Worm (Caenorhabditis elegans) whole organism, L4/young adult: ENCODE measurements around the gene erd-2.2.

Source experiments
- W03F9.2 ChIP-seq: fragments of 150-350 bp; optimal IDR thresholded peaks from 2 replicates; lab custom pipeline; 2014; ENCODE audit warnings: missing biosample characterization, missing genetic modification characterization
- dao-5 ChIP-seq: sonication (generic microtip); optimal IDR thresholded peaks from 2 replicates; lab custom pipeline; 2016; ENCODE audit warnings: missing genotype, missing genetic modification characterization, moderate library complexity, missing compliant biosample characterization
- him-1 ChIP-seq: sonication (generic microtip); optimal IDR thresholded peaks from 2 replicates; lab custom pipeline; 2016; ENCODE audit warnings: missing genotype, missing genetic modification reagents, missing genetic modification characterization, missing compliant biosample characterization

ce11 chrIII:5876867-5877641 is 29.8 kb upstream of the erd-2.2 start:
- TF ChIP-seq dao-5 (tag; lab: Kevin White, UChicago) (no peak), him-1 (tag; lab: Kevin White, UChicago) (no peak), W03F9.2 (no peak)
